Worm (Caenorhabditis elegans): Measurements from ENCODE around the gene Y41G9A.6.

Gene Y41G9A.6

ce11 chrX:2996318-2996717 is 7.3 kb downstream of the Y41G9A.6 start:
- TF ChIP-seq F13C5.2 (tag; optimal IDR thresholded peaks at IDR 0.05) = no peak
- no peak for TF ChIP-seq ama-1 (optimal IDR thresholded peaks at IDR 0.05)
- TF ChIP-seq sea-1 (GFP tag; conservative IDR thresholded peaks at IDR 0.05) = no peak
- TF ChIP-seq tbx-37 (GFP tag; conservative IDR thresholded peaks at IDR 0.05) = no peak
- no peak for TF ChIP-seq flt-1 (GFP tag; IDR thresholded peaks at IDR 0.05)
- TF ChIP-seq pes-1 (GFP tag; IDR thresholded peaks at IDR 0.05) = no peak

- 0 out of 2 replicates have a peak, but pooled peaks have one; percentile 8 for TF ChIP-seq pes-1 (GFP tag; IDR thresholded peaks at IDR 0.05)
- no peak for TF ChIP-seq tbx-11 (GFP tag; IDR thresholded peaks at IDR 0.05)
- TF ChIP-seq tbx-37 (GFP tag; conservative IDR thresholded peaks at IDR 0.05) = no peak
- no peak for TF ChIP-seq F13C5.2 (tag; optimal IDR thresholded peaks at IDR 0.05)
- TF ChIP-seq hmbx-1 (tag; optimal IDR thresholded peaks at IDR 0.05) = no peak
These were observed 13.5 kb downstream of the Y41G9A.6 start for ce11 chrX:2990145-2990544.

ce11 chrX:2983996-2984395 is 19.6 kb downstream of the Y41G9A.6 start, which contains the start of gene osm-5:
TSS of gene osm-5 (plus strand) at chrX:2984263.
- no peak for TF ChIP-seq hnd-1 (tag; optimal IDR thresholded peaks at IDR 0.05)

- TF ChIP-seq pes-1 (GFP tag; IDR thresholded peaks at IDR 0.05) (no peak), ama-1 (optimal IDR thresholded peaks at IDR 0.05) (no peak), ceh-13 (GFP tag; optimal IDR thresholded peaks at IDR 0.05) (no peak), hmbx-1 (tag; optimal IDR thresholded peaks at IDR 0.05) (no peak), F13C5.2 (tag; optimal IDR thresholded peaks at IDR 0.05) (no peak), hnd-1 (tag; optimal IDR thresholded peaks at IDR 0.05) (no peak), ceh-36 (tag; optimal IDR thresholded peaks at IDR 0.05) (no peak), tbx-37 (GFP tag; conservative IDR thresholded peaks at IDR 0.05) (no peak), sea-1 (GFP tag; conservative IDR thresholded peaks at IDR 0.05) (no peak), ets-7 (tag; optimal IDR thresholded peaks at IDR 0.05) (no peak), tbx-11 (GFP tag; IDR thresholded peaks at IDR 0.05) (no peak), hmg-4 (GFP tag; optimal IDR thresholded peaks at IDR 0.05) (no peak), B0310.2 (tag; optimal IDR thresholded peaks at IDR 0.05) (no peak), scrt-1 (GFP tag; IDR thresholded peaks at IDR 0.05) (no peak), flt-1 (GFP tag; IDR thresholded peaks at IDR 0.05) (no peak), aly-1 (tag; optimal IDR thresholded peaks at IDR 0.05) (no peak), tra-4 (tag; optimal IDR thresholded peaks at IDR 0.05) (no peak)
These were observed 21.9 kb downstream of the Y41G9A.6 start, which contains the start of gene nspg-5 for ce11 chrX:2981715-2982114. TSS of gene nspg-5 (plus strand) at chrX:2982015.

ce11 chrX:2978100-2978499 is 25.5 kb downstream of the Y41G9A.6 start:
- TF ChIP-seq F13C5.2 (tag; optimal IDR thresholded peaks at IDR 0.05) (no peak), ama-1 (optimal IDR thresholded peaks at IDR 0.05) (no peak), hnd-1 (tag; optimal IDR thresholded peaks at IDR 0.05) (no peak), tbx-11 (GFP tag; IDR thresholded peaks at IDR 0.05) (no peak), hmg-4 (GFP tag; optimal IDR thresholded peaks at IDR 0.05) (no peak), flt-1 (GFP tag; IDR thresholded peaks at IDR 0.05) (no peak), hmbx-1 (tag; optimal IDR thresholded peaks at IDR 0.05) (no peak), ceh-36 (tag; optimal IDR thresholded peaks at IDR 0.05) (no peak), tbx-37 (GFP tag; conservative IDR thresholded peaks at IDR 0.05) (no peak), pes-1 (GFP tag; IDR thresholded peaks at IDR 0.05) (no peak), B0310.2 (tag; optimal IDR thresholded peaks at IDR 0.05) (no peak), tra-4 (tag; optimal IDR thresholded peaks at IDR 0.05) (no peak), scrt-1 (GFP tag; IDR thresholded peaks at IDR 0.05) (no peak), ceh-13 (GFP tag; optimal IDR thresholded peaks at IDR 0.05) (no peak), aly-1 (tag; optimal IDR thresholded peaks at IDR 0.05) (no peak), sea-1 (GFP tag; conservative IDR thresholded peaks at IDR 0.05) (no peak), ets-7 (tag; optimal IDR thresholded peaks at IDR 0.05) (no peak)

ce11 chrX:2976148-2976547 is 27.5 kb downstream of the Y41G9A.6 start, which contains the start of gene aakg-3:
TSS of gene aakg-3 (plus strand) at chrX:2976448.
- TF ChIP-seq hmbx-1 (tag; optimal IDR thresholded peaks at IDR 0.05) (no peak), tbx-11 (GFP tag; IDR thresholded peaks at IDR 0.05) (no peak), ceh-13 (GFP tag; optimal IDR thresholded peaks at IDR 0.05) (no peak), aly-1 (tag; optimal IDR thresholded peaks at IDR 0.05) (no peak), B0310.2 (tag; optimal IDR thresholded peaks at IDR 0.05) (no peak), hnd-1 (tag; optimal IDR thresholded peaks at IDR 0.05) (no peak), flt-1 (GFP tag; IDR thresholded peaks at IDR 0.05) (no peak), scrt-1 (GFP tag; IDR thresholded peaks at IDR 0.05) (no peak), tbx-37 (GFP tag; conservative IDR thresholded peaks at IDR 0.05) (no peak), pes-1 (GFP tag; IDR thresholded peaks at IDR 0.05) (no peak), tra-4 (tag; optimal IDR thresholded peaks at IDR 0.05) (no peak), ets-7 (tag; optimal IDR thresholded peaks at IDR 0.05) (no peak), sea-1 (GFP tag; conservative IDR thresholded peaks at IDR 0.05) (no peak), hmg-4 (GFP tag; optimal IDR thresholded peaks at IDR 0.05) (no peak), ceh-36 (tag; optimal IDR thresholded peaks at IDR 0.05) (no peak), ama-1 (optimal IDR thresholded peaks at IDR 0.05) (no peak), F13C5.2 (tag; optimal IDR thresholded peaks at IDR 0.05) (no peak)

ce11 chrX:2975421-2975820 is 28.2 kb downstream of the Y41G9A.6 start:
- no peak for TF ChIP-seq F13C5.2 (tag; optimal IDR thresholded peaks at IDR 0.05)
- no peak for TF ChIP-seq hnd-1 (tag; optimal IDR thresholded peaks at IDR 0.05)
- TF ChIP-seq pes-1 (GFP tag; IDR thresholded peaks at IDR 0.05) = no peak
- no peak for TF ChIP-seq sea-1 (GFP tag; conservative IDR thresholded peaks at IDR 0.05)
- TF ChIP-seq hmbx-1 (tag; optimal IDR thresholded peaks at IDR 0.05) = no peak
- no peak for TF ChIP-seq ceh-13 (GFP tag; optimal IDR thresholded peaks at IDR 0.05)
- TF ChIP-seq aly-1 (tag; optimal IDR thresholded peaks at IDR 0.05) = no peak
- no peak for TF ChIP-seq tbx-11 (GFP tag; IDR thresholded peaks at IDR 0.05)
- TF ChIP-seq flt-1 (GFP tag; IDR thresholded peaks at IDR 0.05) = no peak
- no peak for TF ChIP-seq hmg-4 (GFP tag; optimal IDR thresholded peaks at IDR 0.05)
- no peak for TF ChIP-seq ets-7 (tag; optimal IDR thresholded peaks at IDR 0.05)
- TF ChIP-seq ama-1 (optimal IDR thresholded peaks at IDR 0.05) = no peak
- no peak for TF ChIP-seq scrt-1 (GFP tag; IDR thresholded peaks at IDR 0.05)
